Worm (Caenorhabditis elegans) whole organism, L4/young adult: Measurements from ENCODE around the gene F49H12.3.

Experiments used
- W03F9.2 ChIP-seq: fragments of 150-350 bp; optimal IDR thresholded peaks from 2 replicates; lab custom pipeline; 2014; ENCODE audit warnings: missing biosample characterization, missing genetic modification characterization
- dao-5 ChIP-seq: sonication (generic microtip); optimal IDR thresholded peaks from 2 replicates; lab custom pipeline; 2016; ENCODE audit warnings: missing genotype, missing genetic modification characterization, moderate library complexity, missing compliant biosample characterization
- him-1 ChIP-seq: sonication (generic microtip); optimal IDR thresholded peaks from 2 replicates; lab custom pipeline; 2016; ENCODE audit warnings: missing genotype, missing genetic modification reagents, missing genetic modification characterization, missing compliant biosample characterization

ce11 chrX:2084019-2084418 is at the start of gene F49H12.3:
- TF ChIP-seq dao-5 (tag; lab: Kevin White, UChicago) = no peak
- no peak for TF ChIP-seq him-1
- TF ChIP-seq W03F9.2 = no peak
